Worm (Caenorhabditis elegans) whole organism, young adult: Measurements from ENCODE around the gene col-99.

Source experiments
- B0019.2 ChIP-seq: fragments of 200-800 bp; sonication (Bioruptor generic); conservative IDR thresholded peaks from 2 replicates; pipeline ENCODE4 v1.3.6; 2022; ENCODE audit warnings: missing genetic modification reagents, missing genetic modification characterization, missing compliant biosample characterization
- B0336.3 ChIP-seq: fragments of 200-800 bp; sonication (Bioruptor generic); IDR thresholded peaks from 2 replicates; pipeline ENCODE4 v1.3.6; 2022; ENCODE audit warnings: missing genetic modification characterization, missing compliant biosample characterization
- C06A6.2 ChIP-seq: fragments of 200-800 bp; sonication (Bioruptor generic); conservative IDR thresholded peaks from 2 replicates; pipeline ENCODE4 v1.3.6; 2022; ENCODE audit warnings: missing genetic modification characterization, missing compliant biosample characterization
- C17E4.6 ChIP-seq: fragments of 200-800 bp; sonication (Bioruptor generic); IDR thresholded peaks from 2 replicates; pipeline ENCODE4 v1.3.6; 2022; ENCODE audit warnings: missing genetic modification reagents, missing genetic modification characterization, missing compliant biosample characterization
- F52B5.7 ChIP-seq: sonication (generic microtip); optimal IDR thresholded peaks from 2 replicates; lab custom pipeline; 2016; ENCODE audit warnings: mild to moderate bottlenecking, missing genetic modification characterization, missing compliant biosample characterization
- F57A8.1 ChIP-seq: fragments of 200-800 bp; sonication (Bioruptor generic); optimal IDR thresholded peaks from 2 replicates; lab custom pipeline; 2018; ENCODE audit warnings: mild to moderate bottlenecking, missing genetic modification characterization, moderate library complexity, missing compliant biosample characterization
- Y53F4B.3 ChIP-seq: fragments of 200-800 bp; sonication (Bioruptor generic); IDR thresholded peaks from 2 replicates; pipeline ENCODE4 v1.3.6; 2022; ENCODE audit warnings: missing genetic modification reagents, missing genetic modification characterization, missing compliant biosample characterization
- Y53G8AR.9 ChIP-seq: fragments of 200-800 bp; sonication (Bioruptor generic); conservative IDR thresholded peaks from 2 replicates; pipeline ENCODE4 v1.3.6; 2022; ENCODE audit warnings: missing genetic modification reagents, missing genetic modification characterization, missing compliant biosample characterization
- akir-1 ChIP-seq: fragments of 200-800 bp; sonication (Bioruptor generic); optimal IDR thresholded peaks from 2 replicates; lab custom pipeline; 2018; ENCODE audit warnings: mild to moderate bottlenecking, missing genetic modification characterization, moderate library complexity, missing compliant biosample characterization
- ama-1 ChIP-seq, 3 experiments: fragments of 150-350 bp in 1 of 3; sonication (generic microtip) in 2 of 3; optimal IDR thresholded peaks; 2 replicates each; lab custom pipeline; 2014 to 2018; ENCODE audit warnings: missing biosample characterization in 2 of 3, missing genetic modification characterization in 2 of 3, missing genetic modification reagents in 2 of 3
- aptf-2 ChIP-seq: fragments of 200-800 bp; sonication (Bioruptor generic); conservative IDR thresholded peaks from 2 replicates; pipeline ENCODE4 v1.3.6; 2022; ENCODE audit warnings: missing genetic modification reagents, missing genetic modification characterization, missing compliant biosample characterization
- atf-7 ChIP-seq: sonication (generic microtip); optimal IDR thresholded peaks from 2 replicates; lab custom pipeline; 2017; ENCODE audit warnings: mild to moderate bottlenecking, missing genetic modification characterization, missing compliant biosample characterization
- ccch-3 ChIP-seq: fragments of 200-800 bp; sonication (Bioruptor generic); optimal IDR thresholded peaks from 2 replicates; lab custom pipeline; 2018; ENCODE audit warnings: mild to moderate bottlenecking, missing genetic modification characterization, missing compliant biosample characterization
- cebp-2 ChIP-seq: fragments of 200-800 bp; sonication (Bioruptor generic); IDR thresholded peaks from 2 replicates; pipeline ENCODE4 v1.3.6; 2022; ENCODE audit warnings: missing genetic modification characterization, missing compliant biosample characterization
- ceh-40 ChIP-seq: fragments of 200-800 bp; sonication (Bioruptor generic); IDR thresholded peaks from 2 replicates; pipeline ENCODE4 v1.3.6; 2022; ENCODE audit warnings: missing genetic modification characterization, missing compliant biosample characterization
- ceh-91 ChIP-seq: fragments of 200-800 bp; sonication (Bioruptor generic); IDR thresholded peaks from 2 replicates; pipeline ENCODE4 v1.3.6; 2022; ENCODE audit warnings: missing genetic modification reagents, missing genetic modification characterization, missing compliant biosample characterization
- chd-7 ChIP-seq: sonication (generic microtip); optimal IDR thresholded peaks from 2 replicates; lab custom pipeline; 2016; ENCODE audit warnings: mild to moderate bottlenecking, missing genetic modification characterization, moderate library complexity, missing compliant biosample characterization
- dpl-1 ChIP-seq: fragments of 150-350 bp; optimal IDR thresholded peaks from 2 replicates; lab custom pipeline; 2014; ENCODE audit warnings: missing biosample characterization, missing genetic modification reagents, missing genetic modification characterization
- efl-1 ChIP-seq: fragments of 150-350 bp; optimal IDR thresholded peaks from 2 replicates; lab custom pipeline; 2014; ENCODE audit warnings: missing biosample characterization, missing genetic modification reagents, missing genetic modification characterization
- ekl-4 ChIP-seq: fragments of 200-800 bp; sonication (Bioruptor generic); IDR thresholded peaks from 2 replicates; pipeline ENCODE4 v1.3.6; 2022; ENCODE audit warnings: missing genetic modification reagents, missing genetic modification characterization, missing compliant biosample characterization
- ets-4 ChIP-seq: fragments of 200-800 bp; sonication (Bioruptor generic); optimal IDR thresholded peaks from 2 replicates; lab custom pipeline; 2018; ENCODE audit warnings: mild to moderate bottlenecking, missing genetic modification characterization, missing compliant biosample characterization
- gei-17 ChIP-seq: fragments of 200-800 bp; sonication (Bioruptor generic); optimal IDR thresholded peaks from 2 replicates; lab custom pipeline; 2018; ENCODE audit warnings: mild to moderate bottlenecking, missing genetic modification characterization, missing compliant biosample characterization
- him-1 ChIP-seq: sonication (generic microtip); optimal IDR thresholded peaks from 2 replicates; lab custom pipeline; 2016; ENCODE audit warnings: missing genotype, missing genetic modification reagents, missing genetic modification characterization, missing compliant biosample characterization
- hlh-26 ChIP-seq: fragments of 200-800 bp; sonication (Bioruptor generic); conservative IDR thresholded peaks from 2 replicates; pipeline ENCODE4 v1.3.6; 2022; ENCODE audit warnings: missing genetic modification reagents, missing genetic modification characterization, missing compliant biosample characterization
- hsf-1 ChIP-seq: fragments of 200-800 bp; sonication (Bioruptor generic); IDR thresholded peaks from 2 replicates; pipeline ENCODE4 v1.3.6; 2022; ENCODE audit warnings: missing genetic modification reagents, missing genetic modification characterization, missing compliant biosample characterization
- let-526 ChIP-seq: fragments of 200-800 bp; sonication (Bioruptor generic); IDR thresholded peaks from 2 replicates; pipeline ENCODE4 v1.3.6; 2022; ENCODE audit warnings: missing genetic modification reagents, missing genetic modification characterization, missing compliant biosample characterization
- lin-26 ChIP-seq: fragments of 200-800 bp; sonication (Bioruptor generic); IDR thresholded peaks from 2 replicates; pipeline ENCODE4 v1.3.6; 2022; ENCODE audit warnings: missing genetic modification reagents, missing genetic modification characterization, missing compliant biosample characterization
- lir-1 ChIP-seq: fragments of 200-800 bp; sonication (Bioruptor generic); conservative IDR thresholded peaks from 2 replicates; pipeline ENCODE4 v1.3.6; 2022; ENCODE audit warnings: missing genetic modification reagents, missing genetic modification characterization, missing compliant biosample characterization
- madf-3 ChIP-seq: fragments of 200-800 bp; sonication (Bioruptor generic); IDR thresholded peaks from 2 replicates; pipeline ENCODE4 v1.3.6; 2022; ENCODE audit warnings: missing genetic modification reagents, missing genetic modification characterization, missing compliant biosample characterization
- mel-28 ChIP-seq: sonication (generic microtip); optimal IDR thresholded peaks from 2 replicates; lab custom pipeline; 2016; ENCODE audit warnings: borderline replicate concordance, mild to moderate bottlenecking, missing genetic modification characterization, missing compliant biosample characterization
- nfya-2 ChIP-seq: fragments of 200-800 bp; sonication (Bioruptor generic); IDR thresholded peaks from 2 replicates; pipeline ENCODE4 v1.3.6; 2022; ENCODE audit warnings: missing genetic modification reagents, missing genetic modification characterization, missing compliant biosample characterization
- nhr-179 ChIP-seq: sonication (generic microtip); optimal IDR thresholded peaks from 2 replicates; lab custom pipeline; 2016; ENCODE audit warnings: mild to moderate bottlenecking, missing genetic modification characterization, missing compliant biosample characterization
- nhr-27 ChIP-seq: fragments of 200-800 bp; sonication (Bioruptor generic); optimal IDR thresholded peaks from 2 replicates; lab custom pipeline; 2018; ENCODE audit warnings: mild to moderate bottlenecking, missing genetic modification characterization, moderate library complexity, missing compliant biosample characterization
- nhr-80 ChIP-seq: sonication (generic microtip); optimal IDR thresholded peaks from 2 replicates; lab custom pipeline; 2016; ENCODE audit warnings: missing genetic modification characterization, missing compliant biosample characterization
- nhr-90 ChIP-seq: sonication (generic microtip); optimal IDR thresholded peaks from 2 replicates; lab custom pipeline; 2016; ENCODE audit warnings: missing genotype, mild to moderate bottlenecking, missing genetic modification characterization, missing compliant biosample characterization
- pbrm-1 ChIP-seq: fragments of 200-800 bp; sonication (Bioruptor generic); IDR thresholded peaks from 2 replicates; pipeline ENCODE4 v1.3.6; 2022; ENCODE audit warnings: missing genetic modification reagents, missing genetic modification characterization, missing compliant biosample characterization
- rpc-1 ChIP-seq, 2 experiments: fragments of 150-350 bp in 1 of 2; sonication (generic microtip) in 1 of 2; optimal IDR thresholded peaks; 2 replicates each; lab custom pipeline; 2014 to 2018; ENCODE audit warnings: missing biosample characterization in 1 of 2, missing genetic modification characterization in 1 of 2, missing genetic modification reagents in 1 of 2, missing genotype in 1 of 2
- snpc-1.3 ChIP-seq: sonication (generic microtip); optimal IDR thresholded peaks from 2 replicates; lab custom pipeline; 2017; ENCODE audit warnings: missing genetic modification characterization, mild to moderate bottlenecking, missing compliant biosample characterization, antibody characterized with exemption, moderate library complexity, missing genotype, missing genetic modification reagents; ENCODE audit not compliant: insufficient read depth
- snpc-3.4 ChIP-seq: sonication (generic microtip); optimal IDR thresholded peaks from 2 replicates; lab custom pipeline; 2017; ENCODE audit warnings: missing genetic modification characterization, mild to moderate bottlenecking, missing compliant biosample characterization, antibody characterized with exemption, moderate library complexity, missing genotype, missing genetic modification reagents
- somi-1 ChIP-seq: fragments of 200-800 bp; sonication (Bioruptor generic); optimal IDR thresholded peaks from 2 replicates; lab custom pipeline; 2018; ENCODE audit warnings: mild to moderate bottlenecking, missing genetic modification characterization, missing compliant biosample characterization
- tbp1 ChIP-seq: fragments of 200-800 bp; sonication (Bioruptor generic); optimal IDR thresholded peaks from 2 replicates; lab custom pipeline; 2018; ENCODE audit warnings: mild to moderate bottlenecking, missing genetic modification characterization, missing compliant biosample characterization
- tbx-9 ChIP-seq: sonication (generic microtip); optimal IDR thresholded peaks from 2 replicates; lab custom pipeline; 2016; ENCODE audit warnings: borderline replicate concordance, missing genetic modification characterization, inconsistent platforms, missing compliant biosample characterization
- tlf-1 ChIP-seq: fragments of 200-800 bp; sonication (Bioruptor generic); optimal IDR thresholded peaks from 2 replicates; lab custom pipeline; 2018; ENCODE audit warnings: mild to moderate bottlenecking, missing genetic modification characterization, missing compliant biosample characterization
- unc-130 ChIP-seq: sonication (generic microtip); optimal IDR thresholded peaks from 2 replicates; lab custom pipeline; 2016; ENCODE audit warnings: missing genetic modification reagents, missing genetic modification characterization, missing compliant biosample characterization
- xnd-1 ChIP-seq: sonication (generic microtip); optimal IDR thresholded peaks from 2 replicates; lab custom pipeline; 2016; ENCODE audit warnings: missing genotype, missing genetic modification reagents, missing genetic modification characterization, missing compliant biosample characterization
- zfh-2 ChIP-seq: fragments of 200-800 bp; sonication (Bioruptor generic); conservative IDR thresholded peaks from 2 replicates; pipeline ENCODE4 v1.3.6; 2022; ENCODE audit warnings: missing genetic modification reagents, missing genetic modification characterization, missing compliant biosample characterization
- ztf-18 ChIP-seq: sonication (generic microtip); optimal IDR thresholded peaks from 2 replicates; lab custom pipeline; 2016; ENCODE audit warnings: missing genotype, mild to moderate bottlenecking, missing genetic modification characterization, missing compliant biosample characterization
- ztf-26 ChIP-seq: sonication (generic microtip); optimal IDR thresholded peaks from 2 replicates; lab custom pipeline; 2017; ENCODE audit warnings: missing genetic modification characterization, missing compliant biosample characterization
- ztf-3 ChIP-seq: fragments of 200-800 bp; sonication (Bioruptor generic); optimal IDR thresholded peaks from 2 replicates; lab custom pipeline; 2018; ENCODE audit warnings: mild to moderate bottlenecking, missing genetic modification characterization, missing compliant biosample characterization

Gene col-99

DNA sequence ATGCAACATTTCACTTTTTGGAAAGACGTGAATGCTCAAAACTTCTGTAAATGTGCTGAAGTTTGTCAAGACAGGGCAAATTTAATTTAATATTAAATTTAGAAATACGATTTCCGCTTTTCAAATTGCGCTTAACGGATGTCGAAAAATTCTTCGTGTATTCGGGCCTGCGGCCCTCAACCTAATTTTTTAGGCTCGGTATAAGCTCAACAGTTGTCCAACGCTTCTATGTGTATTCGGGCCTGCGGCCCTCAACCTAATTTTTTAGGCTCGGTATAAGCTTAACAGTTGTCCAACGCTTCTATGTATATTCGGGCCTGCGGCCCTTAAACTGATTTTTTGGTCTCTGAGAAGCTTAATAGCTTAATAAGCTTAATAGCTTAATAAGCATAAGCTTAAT is 28.9 kb downstream of the col-99 start (continued):
- TF ChIP-seq rpc-1 (optimal IDR thresholded peaks at IDR 0.05; lab: Kevin White, UChicago) (no peak), rpc-1 (tag; optimal IDR thresholded peaks at IDR 0.05; lab: Kevin White, UChicago) (no peak), nhr-179 (tag; lab: Kevin White, UChicago) (no peak), tbx-9 (no peak), ceh-91 (GFP tag; lab: Robert Waterston, UW) (no peak), hlh-26 (GFP tag; lab: Robert Waterston, UW) (no peak), xnd-1 (tag; lab: Kevin White, UChicago) (no peak), let-526 (GFP tag; lab: Robert Waterston, UW) (no peak), ekl-4 (peak; percentile 63; the same call in 1 of the 2 replicates), chd-7 (tag; lab: Kevin White, UChicago) (no peak), ztf-18 (tag; lab: Kevin White, UChicago) (no peak), snpc-1.3 (tag; lab: Kevin White, UChicago) (no peak), ceh-40 (GFP tag; lab: Robert Waterston, UW) (no peak), somi-1 (no peak), akir-1 (no peak), nhr-90 (tag; lab: Kevin White, UChicago) (no peak), ama-1 (optimal IDR thresholded peaks at IDR 0.05; lab: Kevin White, UChicago) (no peak), ama-1 (GFP tag; optimal IDR thresholded peaks at IDR 0.05; lab: Kevin White, UChicago) (no peak), pbrm-1 (0 out of 2 replicates have a peak, but pooled peaks have one; percentile 31), Y53G8AR.9 (GFP tag; lab: Robert Waterston, UW) (peak; percentile 17; the same call in 1 of the 2 replicates), dpl-1 (GFP tag; lab: Kevin White, UChicago) (no peak), atf-7 (tag; lab: Kevin White, UChicago) (no peak), snpc-3.4 (tag; lab: Kevin White, UChicago) (no peak), him-1 (no peak), Y53F4B.3 (no peak), unc-130 (GFP tag; lab: Kevin White, UChicago) (no peak), mel-28 (no peak), F52B5.7 (tag; lab: Kevin White, UChicago) (no peak), tlf-1 (GFP tag; lab: Kevin White, UChicago) (no peak), B0019.2 (no peak), ccch-3 (no peak), gei-17 (no peak), efl-1 (no peak), nhr-80 (tag; lab: Kevin White, UChicago) (no peak), C17E4.6 (0 out of 2 replicates have a peak, but pooled peaks have one; percentile 34), cebp-2 (GFP tag; lab: Robert Waterston, UW) (no peak), zfh-2 (GFP tag; lab: Robert Waterston, UW) (no peak), F57A8.1 (GFP tag; lab: Kevin White, UChicago) (no peak), madf-3 (GFP tag; lab: Robert Waterston, UW) (no peak), hsf-1 (GFP tag; lab: Robert Waterston, UW) (0 out of 2 replicates have a peak, but pooled peaks have one; percentile 24), ets-4 (GFP tag; lab: Kevin White, UChicago) (no peak), ztf-26 (tag; lab: Kevin White, UChicago) (no peak), lin-26 (GFP tag; lab: Robert Waterston, UW) (peak; percentile 67), nfya-2 (no peak), lir-1 (GFP tag; lab: Robert Waterston, UW) (no peak), ztf-3 (GFP tag; lab: Kevin White, UChicago) (no peak), tbp1 (GFP tag; lab: Kevin White, UChicago) (no peak), aptf-2 (GFP tag; lab: Robert Waterston, UW) (no peak), C06A6.2 (no peak), nhr-27 (tag; lab: Kevin White, UChicago) (no peak), B0336.3 (no peak)
